Fruit fly (Drosophila melanogaster) S2 (cell line): ENCODE results near the gene Gdap1.

Experiments
- CG8478 ChIP-seq: fragments of >200 bp; optimal IDR thresholded peaks from 2 replicates; lab custom pipeline; 2018
- CTCF ChIP-seq, 2 experiments: fragments of >200 bp; optimal IDR thresholded peaks; 2 replicates each; lab custom pipeline; 2018

- no peak for TF ChIP-seq CG8478 (lab: Kevin White, UChicago)
- no peak for TF ChIP-seq CTCF (optimal IDR thresholded peaks at IDR 0.05; lab: Kevin White, UChicago)
Measured at dm6 chr3L:5154917-5155613, 13.3 kb downstream of the Gdap1 start.
